Worm (Caenorhabditis elegans): Measurements from ENCODE around the gene pwp-1.

DNA sequence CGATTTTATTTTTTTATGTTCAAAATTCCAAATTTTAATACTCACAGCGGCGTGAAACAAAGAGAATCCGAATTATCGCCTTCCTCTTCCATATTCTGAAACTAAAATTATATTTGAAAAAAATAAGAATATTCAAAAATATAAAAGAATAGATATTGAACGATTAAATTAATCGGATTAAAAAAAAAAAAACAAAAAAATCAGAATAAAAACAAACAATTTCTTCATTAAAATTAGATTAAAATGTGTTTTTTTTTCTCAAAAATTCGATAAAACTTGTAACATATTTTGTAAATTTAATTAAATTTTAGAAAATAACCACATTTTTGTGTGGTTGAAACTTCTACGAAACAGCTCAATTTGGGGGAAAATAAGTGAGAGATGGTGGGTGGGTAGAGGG, 46.4 kb upstream of the pwp-1 start, which contains the start of gene cpsf-3:
- TF ChIP-seq nhr-129 (tag; optimal IDR thresholded peaks at IDR 0.05) (no peak), nhr-12 (tag; optimal IDR thresholded peaks at IDR 0.05) (no peak), elt-3 (tag; optimal IDR thresholded peaks at IDR 0.05) (no peak), mdl-1 (tag; optimal IDR thresholded peaks at IDR 0.05) (no peak), unc-62 (GFP tag; optimal IDR thresholded peaks at IDR 0.05) (no peak), lsy-2 (tag; optimal IDR thresholded peaks at IDR 0.05) (no peak), nhr-237 (tag; optimal IDR thresholded peaks at IDR 0.05) (no peak), unc-39 (tag; optimal IDR thresholded peaks at IDR 0.05) (no peak)

Measured in whole organism, L2 larva.